Worm (Caenorhabditis elegans): ENCODE results near the gene syx-4.

Gene syx-4

DNA sequence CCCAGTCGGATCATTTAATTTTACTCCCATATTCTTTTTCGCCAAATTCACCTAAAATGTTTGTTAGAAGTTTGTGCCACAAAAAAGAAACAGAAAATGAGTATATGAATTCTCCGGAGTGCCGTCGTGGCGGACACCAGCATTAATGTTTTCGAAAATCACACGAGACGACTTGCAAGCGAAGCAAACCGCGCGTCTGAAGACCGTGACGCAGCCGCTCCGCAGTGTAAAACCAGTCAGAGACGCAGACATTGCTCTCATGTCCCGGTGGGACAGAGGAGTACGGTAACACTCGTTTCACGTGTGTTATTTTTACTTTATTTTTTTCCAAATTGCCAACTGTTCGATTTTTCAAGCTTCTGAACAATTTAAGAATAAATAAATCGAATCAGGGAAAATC lies 24.4 kb upstream of the syx-4 start, which contains the start of the genes T26A8.4 and pdtf-1:
Gene T26A8.4 (minus strand): TSS at position 185 of the 400 bp plus-strand sequence.
Gene pdtf-1 (plus strand): TSS at position 330 of the 400 bp plus-strand sequence.
- TF ChIP-seq fos-1 (tag; optimal IDR thresholded peaks at IDR 0.05), result peak; percentile 96
- peak; percentile 92 for TF ChIP-seq nhr-90 (tag; optimal IDR thresholded peaks at IDR 0.05; ENCODE audit: poor library complexity)
- TF ChIP-seq ces-1 (GFP tag; optimal IDR thresholded peaks at IDR 0.05), result no peak
- TF ChIP-seq grh-1 (GFP tag; IDR thresholded peaks at IDR 0.05), result peak; percentile 93
- TF ChIP-seq zip-4 (GFP tag; optimal IDR thresholded peaks at IDR 0.05), result peak; percentile 29
- TF ChIP-seq zag-1 (tag; optimal IDR thresholded peaks at IDR 0.05), result no peak
- peak in 5 of 6 experiments; percentile 66 to 93 (median 85) for TF ChIP-seq elt-3 (tag; optimal IDR thresholded peaks at IDR 0.05)
- peak; percentile 93 for TF ChIP-seq tbx-2 (tag; optimal IDR thresholded peaks at IDR 0.05)
- peak; percentile 97 for TF ChIP-seq nhr-71 (tag; optimal IDR thresholded peaks at IDR 0.05)
- no peak for TF ChIP-seq nhr-12 (tag; optimal IDR thresholded peaks at IDR 0.05)
- peak; percentile 94 for TF ChIP-seq nhr-20 (tag; optimal IDR thresholded peaks at IDR 0.05)
- TF ChIP-seq tlp-1 (tag; optimal IDR thresholded peaks at IDR 0.05), result no peak
- TF ChIP-seq alr-1 (tag; optimal IDR thresholded peaks at IDR 0.05; ENCODE audit: borderline replicate concordance), result no peak
- peak; percentile 96 for TF ChIP-seq jun-1 (tag; optimal IDR thresholded peaks at IDR 0.05)
- TF ChIP-seq lin-15B (tag; optimal IDR thresholded peaks at IDR 0.05), result peak; percentile 90
- TF ChIP-seq mep-1 (tag; optimal IDR thresholded peaks at IDR 0.05), result peak; percentile 95
- peak; percentile 82 for TF ChIP-seq egl-13 (tag; optimal IDR thresholded peaks at IDR 0.05)
- peak; percentile 98 for TF ChIP-seq C16A3.4 (tag; optimal IDR thresholded peaks at IDR 0.05)
- peak; percentile 95 for TF ChIP-seq nhr-77 (tag; optimal IDR thresholded peaks at IDR 0.05)
- TF ChIP-seq hlh-17 (GFP tag; optimal IDR thresholded peaks at IDR 0.05; ENCODE audit: borderline replicate concordance), result no peak
- peak; percentile 90 for TF ChIP-seq nhr-19 (GFP tag; conservative IDR thresholded peaks at IDR 0.05)
- peak; percentile 97 for TF ChIP-seq skn-1 (tag; optimal IDR thresholded peaks at IDR 0.05)
- TF ChIP-seq mab-9 (GFP tag; IDR thresholded peaks at IDR 0.05), result peak; percentile 43; the same call in 1 of the 2 replicates
- peak; percentile 81 to 84 (median 83) for TF ChIP-seq dpl-1 (GFP tag; optimal IDR thresholded peaks at IDR 0.05)
- TF ChIP-seq mdl-1 (tag; optimal IDR thresholded peaks at IDR 0.05), result peak; percentile 7 to 97
- peak; percentile 92 for TF ChIP-seq ztf-4 (tag; optimal IDR thresholded peaks at IDR 0.05)
- TF ChIP-seq aha-1 (tag; optimal IDR thresholded peaks at IDR 0.05), result peak; percentile 57
- peak; percentile 95 for TF ChIP-seq lin-14 (GFP tag; optimal IDR thresholded peaks at IDR 0.05)
- peak; percentile 16 for TF ChIP-seq fkh-4 (tag; optimal IDR thresholded peaks at IDR 0.05; ENCODE audit: borderline replicate concordance)
- no peak for TF ChIP-seq sptf-1 (tag; optimal IDR thresholded peaks at IDR 0.05)
- peak in 1 of 2 experiments; percentile 84 for TF ChIP-seq ztf-11 (tag; optimal IDR thresholded peaks at IDR 0.05)
- no peak for TF ChIP-seq unc-30 (tag; optimal IDR thresholded peaks at IDR 0.05)
- TF ChIP-seq lin-13 (GFP tag; optimal IDR thresholded peaks at IDR 0.05), result peak; percentile 97
- no peak for TF ChIP-seq efl-3 (GFP tag; optimal IDR thresholded peaks at IDR 0.05)
- peak; percentile 90 for TF ChIP-seq unc-86 (tag; optimal IDR thresholded peaks at IDR 0.05)
- peak; percentile 87 for TF ChIP-seq blmp-1 (tag; optimal IDR thresholded peaks at IDR 0.05)
- TF ChIP-seq sox-4 (tag; optimal IDR thresholded peaks at IDR 0.05), result peak; percentile 48
- no peak for TF ChIP-seq ceh-90 (tag; optimal IDR thresholded peaks at IDR 0.05)
- TF ChIP-seq fkh-10 (GFP tag; optimal IDR thresholded peaks at IDR 0.05), result peak; percentile 86
- TF ChIP-seq mef-2 (tag; optimal IDR thresholded peaks at IDR 0.05), result peak; percentile 94
- peak; percentile 82 for TF ChIP-seq ceh-88 (GFP tag; IDR thresholded peaks at IDR 0.05)
- TF ChIP-seq unc-130 (tag; optimal IDR thresholded peaks at IDR 0.05), result peak; percentile 88
- TF ChIP-seq nhr-85 (tag), result peak; percentile 95
- no peak for TF ChIP-seq Y116A8C.19 (tag; optimal IDR thresholded peaks at IDR 0.05; ENCODE audit: borderline replicate concordance)
- TF ChIP-seq rnt-1 (tag; optimal IDR thresholded peaks at IDR 0.05), result peak; percentile 94
- peak; percentile 94 for TF ChIP-seq ama-1 (optimal IDR thresholded peaks at IDR 0.05)
- peak; percentile 90 to 96 for TF ChIP-seq efl-1 (optimal IDR thresholded peaks at IDR 0.05)
- peak; percentile 76 to 98 for TF ChIP-seq efl-1 (GFP tag; optimal IDR thresholded peaks at IDR 0.05 in 1 of 2)
- TF ChIP-seq nhr-11 (tag; optimal IDR thresholded peaks at IDR 0.05), result peak; percentile 84
- no peak for TF ChIP-seq pqm-1 (tag; optimal IDR thresholded peaks at IDR 0.05)
- TF ChIP-seq ceh-63 (GFP tag; optimal IDR thresholded peaks at IDR 0.05), result no peak
- TF ChIP-seq snu-23 (GFP tag; optimal IDR thresholded peaks at IDR 0.05), result peak; percentile 96
- TF ChIP-seq ceh-82 (tag; optimal IDR thresholded peaks at IDR 0.05), result peak; percentile 95 to 98 (median 96)
- TF ChIP-seq egl-27 (tag; optimal IDR thresholded peaks at IDR 0.05), result peak; percentile 50 to 72
